Fruit fly (Drosophila melanogaster): ENCODE measurements around the gene spen.

spen gene

dm6 chr2L:246656-247340, 88.0 kb downstream of the spen start (continued):
- TF ChIP-seq CG2129 (GFP tag; IDR thresholded peaks at IDR 0.05; ENCODE audit: partially characterized antibody): no peak
- TF ChIP-seq CTCF (GFP tag; optimal IDR thresholded peaks at IDR 0.05): no peak
- no peak for TF ChIP-seq luna (GFP tag; optimal IDR thresholded peaks at IDR 0.05)
- TF ChIP-seq CG34422 (GFP tag; IDR thresholded peaks at IDR 0.05): peak; percentile 92; the same call in 2 of the 3 replicates
- no peak for TF ChIP-seq disco-r (GFP tag; optimal IDR thresholded peaks at IDR 0.05)
- no peak for TF ChIP-seq salm (tag; optimal IDR thresholded peaks at IDR 0.05)
- TF ChIP-seq crc (GFP tag; optimal IDR thresholded peaks at IDR 0.05): no peak
- TF ChIP-seq croc (GFP tag; conservative IDR thresholded peaks at IDR 0.05): no peak
- TF ChIP-seq CG8478 (optimal IDR thresholded peaks at IDR 0.05): no peak
- TF ChIP-seq Nf-YC (tag; optimal IDR thresholded peaks at IDR 0.05): peak; percentile 15
- TF ChIP-seq CG17612 (GFP tag; IDR thresholded peaks at IDR 0.05): no peak
- no peak for TF ChIP-seq gsb-n (tag; optimal IDR thresholded peaks at IDR 0.05)
- no peak for TF ChIP-seq lmd (GFP tag; IDR thresholded peaks at IDR 0.05)
- no peak for TF ChIP-seq CG2678 (tag; optimal IDR thresholded peaks at IDR 0.05)
- no peak for TF ChIP-seq vfl (GFP tag; optimal IDR thresholded peaks at IDR 0.05)
- no peak for TF ChIP-seq Oaz (GFP tag; IDR thresholded peaks at IDR 0.05)
- TF ChIP-seq Fer3 (tag; optimal IDR thresholded peaks at IDR 0.05): no peak
- no peak for TF ChIP-seq CG11398 (GFP tag; optimal IDR thresholded peaks at IDR 0.05)
- TF ChIP-seq pb (GFP tag; optimal IDR thresholded peaks at IDR 0.05): no peak
- no peak for TF ChIP-seq gt (GFP tag; IDR thresholded peaks at IDR 0.05)
- TF ChIP-seq ind (GFP tag; optimal IDR thresholded peaks at IDR 0.05): no peak
- peak; percentile 94 for TF ChIP-seq nom (GFP tag; optimal IDR thresholded peaks at IDR 0.05)
- no peak for TF ChIP-seq CG1233 (GFP tag; optimal IDR thresholded peaks at IDR 0.05)
- no peak for TF ChIP-seq ssp (GFP tag; IDR thresholded peaks at IDR 0.05)
- no peak for TF ChIP-seq CG17328 (GFP tag; IDR thresholded peaks at IDR 0.05)
- TF ChIP-seq sens-2 (GFP tag; IDR thresholded peaks at IDR 0.05): no peak
- peak; percentile 80 for TF ChIP-seq sug (tag; optimal IDR thresholded peaks at IDR 0.05)
- TF ChIP-seq hb (GFP tag; IDR thresholded peaks at IDR 0.05; ENCODE audit: partially characterized antibody): no peak
- TF ChIP-seq CG10462 (GFP tag; optimal IDR thresholded peaks at IDR 0.05): no peak
- no peak for TF ChIP-seq CG5245 (GFP tag; optimal IDR thresholded peaks at IDR 0.05)
- peak; percentile 11 for TF ChIP-seq HLHmδ (GFP tag; optimal IDR thresholded peaks at IDR 0.05)
- no peak for TF ChIP-seq CG6765 (GFP tag; optimal IDR thresholded peaks at IDR 0.05)
- TF ChIP-seq chm (GFP tag; IDR thresholded peaks at IDR 0.05): peak; percentile 53; the same call in 1 of the 2 replicates
- no peak for TF ChIP-seq gcm (GFP tag; optimal IDR thresholded peaks at IDR 0.05)
- peak; percentile 77 for TF ChIP-seq yki (optimal IDR thresholded peaks at IDR 0.05)
- TF ChIP-seq unc-4 (GFP tag; IDR thresholded peaks at IDR 0.05; ENCODE audit: partially characterized antibody): peak; percentile 58
- no peak for TF ChIP-seq her (GFP tag; optimal IDR thresholded peaks at IDR 0.05)
- no peak for TF ChIP-seq sc (optimal IDR thresholded peaks at IDR 0.05)
- no peak for TF ChIP-seq sc (GFP tag; optimal IDR thresholded peaks at IDR 0.05)
- TF ChIP-seq Med (GFP tag): peak; percentile 67
- TF ChIP-seq CG8944 (GFP tag; optimal IDR thresholded peaks at IDR 0.05): no peak
- no peak for TF ChIP-seq CG11504 (tag; optimal IDR thresholded peaks at IDR 0.05)
- TF ChIP-seq CG17186 (GFP tag; optimal IDR thresholded peaks at IDR 0.05): no peak
- peak; percentile 56 for TF ChIP-seq gro (GFP tag; optimal IDR thresholded peaks at IDR 0.05)
- TF ChIP-seq CG33557 (GFP tag; optimal IDR thresholded peaks at IDR 0.05): no peak
- no peak for TF ChIP-seq Asciz (GFP tag; optimal IDR thresholded peaks at IDR 0.05)
- no peak for TF ChIP-seq sens (GFP tag)
- TF ChIP-seq az2 (GFP tag; optimal IDR thresholded peaks at IDR 0.05): no peak
- TF ChIP-seq CG10431 (GFP tag; optimal IDR thresholded peaks at IDR 0.05): peak; percentile 14
- TF ChIP-seq scrt (GFP tag; optimal IDR thresholded peaks at IDR 0.05): peak; percentile 92
- 0 out of 3 replicates have a peak, but pooled peaks have one; percentile 37 for TF ChIP-seq CG2199 (GFP tag; IDR thresholded peaks at IDR 0.05)
- TF ChIP-seq CG6254 (GFP tag; optimal IDR thresholded peaks at IDR 0.05): no peak
